Worm (Caenorhabditis elegans): ENCODE results near the gene ceh-20.

- no peak for TF ChIP-seq dao-5 (tag; optimal IDR thresholded peaks at IDR 0.05)
- TF ChIP-seq him-1 (tag; optimal IDR thresholded peaks at IDR 0.05), result no peak
Measured at ce11 chrIII:6947896-6948295, 31.8 kb upstream of the ceh-20 start.

Data from whole organism, L4/young adult.